Worm (Caenorhabditis elegans) whole organism, L4 larva: Measurements from ENCODE around the gene K08F4.5.

Experiments used
- F44E2.7 ChIP-seq: fragments of 200-800 bp; sonication (Bioruptor generic); IDR thresholded peaks from 2 replicates; pipeline ENCODE4 v2.1.2; 2022; ENCODE audit warnings: missing genetic modification characterization, missing compliant biosample characterization
- Y5F2A.4 ChIP-seq: fragments of 200-800 bp; sonication (Bioruptor generic); optimal IDR thresholded peaks from 2 replicates; lab custom pipeline; 2018; ENCODE audit warnings: mild to moderate bottlenecking, missing genetic modification characterization, missing compliant biosample characterization
- ZK337.2 ChIP-seq: fragments of 200-800 bp; sonication (Bioruptor generic); IDR thresholded peaks from 2 replicates; pipeline ENCODE4 v1.3.6; 2022; ENCODE audit warnings: missing genetic modification reagents, missing genetic modification characterization, missing compliant biosample characterization
- aha-1 ChIP-seq: fragments of 150-350 bp; peaks from one replicate; lab custom pipeline; 2014; ENCODE audit warnings: missing biosample characterization, missing genetic modification characterization
- aly-2 ChIP-seq: sonication (generic microtip); optimal IDR thresholded peaks from 2 replicates; lab custom pipeline; 2018; ENCODE audit warnings: missing biosample characterization, missing genetic modification characterization
- ama-1 ChIP-seq: fragments of 150-350 bp; optimal IDR thresholded peaks from 2 replicates; lab custom pipeline; 2014; ENCODE audit warnings: inconsistent platforms, mixed read lengths
- arid-1 ChIP-seq: fragments of 200-800 bp; sonication (Bioruptor generic); conservative IDR thresholded peaks from 2 replicates; pipeline ENCODE4 v1.3.6; 2022; ENCODE audit warnings: missing genetic modification reagents, missing genetic modification characterization, missing compliant biosample characterization
- ceh-20 ChIP-seq: fragments of 200-800 bp; sonication (Bioruptor generic); IDR thresholded peaks from 2 replicates; pipeline ENCODE4 v1.3.6; 2022; ENCODE audit warnings: missing genetic modification reagents, missing genetic modification characterization, missing compliant biosample characterization
- ceh-28 ChIP-seq: fragments of 150-350 bp; optimal IDR thresholded peaks from 2 replicates; lab custom pipeline; 2014; ENCODE audit warnings: missing biosample characterization, missing genetic modification reagents, missing genetic modification characterization
- ceh-32 ChIP-seq: sonication (generic microtip); optimal IDR thresholded peaks from 2 replicates; lab custom pipeline; 2016; ENCODE audit warnings: mild to moderate bottlenecking, missing genetic modification characterization, missing compliant biosample characterization; ENCODE audit not compliant: poor library complexity
- ceh-44 ChIP-seq: fragments of 200-800 bp; sonication (Bioruptor generic); IDR thresholded peaks from 2 replicates; pipeline ENCODE4 v1.3.6; 2022; ENCODE audit warnings: missing genetic modification reagents, missing genetic modification characterization, missing compliant biosample characterization
- ceh-82 ChIP-seq: sonication (generic microtip); optimal IDR thresholded peaks from 2 replicates; lab custom pipeline; 2017; ENCODE audit warnings: missing biosample characterization, missing genetic modification characterization
- ctbp-1 ChIP-seq: fragments of 200-800 bp; sonication (Bioruptor generic); IDR thresholded peaks from 2 replicates; pipeline ENCODE4 v1.3.6; 2022; ENCODE audit warnings: missing genetic modification reagents, missing genetic modification characterization, missing compliant biosample characterization
- daf-12 ChIP-seq: fragments of 150-350 bp; optimal IDR thresholded peaks from 2 replicates; lab custom pipeline; 2014; ENCODE audit warnings: missing biosample characterization, missing genetic modification reagents, missing genetic modification characterization
- daf-16 ChIP-seq, 3 experiments: sonication (generic microtip); optimal IDR thresholded peaks; 2 replicates each; lab custom pipeline; 2016 to 2017; ENCODE audit warnings: missing genetic modification characterization in 3 of 3, missing genetic modification reagents in 3 of 3, mild to moderate bottlenecking in 2 of 3, missing compliant biosample characterization in 2 of 3, missing biosample characterization in 1 of 3, moderate library complexity in 1 of 3
- daf-19 ChIP-seq: fragments of 200-800 bp; sonication (Bioruptor generic); conservative IDR thresholded peaks from 2 replicates; pipeline ENCODE4 v1.3.6; 2022; ENCODE audit warnings: missing genetic modification characterization, missing compliant biosample characterization
- daf-8 ChIP-seq: fragments of 200-800 bp; sonication (Bioruptor generic); IDR thresholded peaks from 2 replicates; pipeline ENCODE4 v1.3.6; 2022; ENCODE audit warnings: missing genetic modification characterization, missing compliant biosample characterization
- dmd-8 ChIP-seq: fragments of 200-800 bp; sonication (Bioruptor generic); IDR thresholded peaks from 2 replicates; pipeline ENCODE4 v1.3.6; 2022; ENCODE audit warnings: missing genetic modification characterization, missing compliant biosample characterization
- duxl-1 ChIP-seq: sonication (generic microtip); optimal IDR thresholded peaks from 2 replicates; lab custom pipeline; 2016; ENCODE audit warnings: mild to moderate bottlenecking, missing genetic modification characterization, moderate library complexity, missing compliant biosample characterization; ENCODE audit not compliant: poor library complexity
- dve-1 ChIP-seq: sonication (generic microtip); optimal IDR thresholded peaks from 2 replicates; lab custom pipeline; 2017; ENCODE audit warnings: antibody characterized with exemption, mild to moderate bottlenecking, missing genetic modification characterization, missing compliant biosample characterization; ENCODE audit not compliant: insufficient read depth
- egl-43 ChIP-seq: fragments of 200-800 bp; sonication (Bioruptor generic); IDR thresholded peaks from 2 replicates; pipeline ENCODE4 v1.3.6; 2022; ENCODE audit warnings: missing genetic modification reagents, missing genetic modification characterization, missing compliant biosample characterization
- fkh-10 ChIP-seq: fragments of 150-350 bp; optimal IDR thresholded peaks from 2 replicates; lab custom pipeline; 2014; ENCODE audit warnings: missing biosample characterization, missing genetic modification reagents, missing genetic modification characterization
- hif-1 ChIP-seq, 2 experiments: sonication (generic microtip); optimal IDR thresholded peaks; 2 replicates each; lab custom pipeline; 2016 to 2017; ENCODE audit warnings: missing compliant biosample characterization in 2 of 2, missing genetic modification characterization in 2 of 2, missing genetic modification reagents in 2 of 2, missing genotype in 2 of 2, mild to moderate bottlenecking in 1 of 2
- hlh-11 ChIP-seq: fragments of 200-800 bp; sonication (Bioruptor generic); optimal IDR thresholded peaks from 2 replicates; lab custom pipeline; 2018; ENCODE audit warnings: mild to moderate bottlenecking, missing genetic modification characterization, missing compliant biosample characterization
- hlh-30 ChIP-seq: sonication (generic microtip); optimal IDR thresholded peaks from 2 replicates; lab custom pipeline; 2017; ENCODE audit warnings: antibody characterized with exemption, mild to moderate bottlenecking, missing genetic modification characterization, missing compliant biosample characterization; ENCODE audit not compliant: insufficient read depth
- hmg-1.1 ChIP-seq: fragments of 200-800 bp; sonication (Bioruptor generic); IDR thresholded peaks from 2 replicates; pipeline ENCODE4 v1.3.6; 2022; ENCODE audit warnings: missing genetic modification reagents, missing genetic modification characterization, missing compliant biosample characterization
- lin-1 ChIP-seq: fragments of 200-800 bp; sonication (Bioruptor generic); IDR thresholded peaks from 2 replicates; pipeline ENCODE4 v1.3.6; 2022; ENCODE audit warnings: missing genetic modification reagents, missing genetic modification characterization, missing compliant biosample characterization
- lin-13 ChIP-seq: fragments of 150-350 bp; optimal IDR thresholded peaks from 2 replicates; lab custom pipeline; 2014; ENCODE audit warnings: missing biosample characterization, missing genetic modification reagents, missing genetic modification characterization
- lin-15B ChIP-seq: fragments of 150-350 bp; sonication (generic microtip); optimal IDR thresholded peaks from 3 replicates; lab custom pipeline; 2014; ENCODE audit warnings: missing biosample characterization, missing genetic modification characterization
- lir-3 ChIP-seq: sonication (generic microtip); optimal IDR thresholded peaks from 2 replicates; lab custom pipeline; 2016; ENCODE audit warnings: mild to moderate bottlenecking, missing genetic modification characterization, missing compliant biosample characterization
- lsy-2 ChIP-seq, 2 experiments: fragments of 150-350 bp in 1 of 2; sonication (generic microtip) in 1 of 2; optimal IDR thresholded peaks; 2 replicates each; lab custom pipeline; 2014 to 2017; ENCODE audit warnings: missing biosample characterization in 2 of 2, missing genetic modification characterization in 2 of 2
- madf-5 ChIP-seq, 2 experiments: fragments of 200-800 bp; sonication (Bioruptor generic); IDR thresholded peaks; 2 replicates each; pipeline ENCODE4 v1.3.6; 2022; ENCODE audit warnings: missing compliant biosample characterization in 2 of 2, missing genetic modification characterization in 2 of 2
- mdt-29 ChIP-seq: fragments of 200-800 bp; sonication (Bioruptor generic); IDR thresholded peaks from 2 replicates; pipeline ENCODE4 v1.3.6; 2022; ENCODE audit warnings: missing genetic modification reagents, missing genetic modification characterization, missing compliant biosample characterization
- mep-1 ChIP-seq: fragments of 150-350 bp; sonication (generic microtip); optimal IDR thresholded peaks from 3 replicates; lab custom pipeline; 2014; ENCODE audit warnings: missing biosample characterization, missing genetic modification characterization
- mes-2 ChIP-seq: sonication (generic microtip); optimal IDR thresholded peaks from 2 replicates; lab custom pipeline; 2016; ENCODE audit warnings: missing genotype, mild to moderate bottlenecking, missing genetic modification characterization, missing compliant biosample characterization; ENCODE audit not compliant: poor library complexity, severe bottlenecking
- nhr-10 ChIP-seq: fragments of 150-350 bp; optimal IDR thresholded peaks from 2 replicates; lab custom pipeline; 2014; ENCODE audit warnings: missing biosample characterization, missing genetic modification characterization
- nhr-11 ChIP-seq: fragments of 150-350 bp; optimal IDR thresholded peaks from 2 replicates; lab custom pipeline; 2014; ENCODE audit warnings: missing biosample characterization, missing genetic modification characterization
- nhr-237 ChIP-seq: sonication (generic microtip); optimal IDR thresholded peaks from 2 replicates; lab custom pipeline; 2017; ENCODE audit warnings: missing biosample characterization, missing genetic modification characterization
- nhr-77 ChIP-seq: fragments of 150-350 bp; optimal IDR thresholded peaks from 2 replicates; lab custom pipeline; 2014; ENCODE audit warnings: missing biosample characterization, missing genetic modification characterization
- sdz-12 ChIP-seq: fragments of 200-800 bp; sonication (Bioruptor generic); optimal IDR thresholded peaks from 2 replicates; lab custom pipeline; 2018; ENCODE audit warnings: mild to moderate bottlenecking, missing genetic modification characterization, missing compliant biosample characterization
- snpc-1.2 ChIP-seq: fragments of 200-800 bp; sonication (Bioruptor generic); IDR thresholded peaks from 2 replicates; pipeline ENCODE4 v1.3.6; 2022; ENCODE audit warnings: missing genetic modification reagents, missing genetic modification characterization, missing compliant biosample characterization
- snpc-4 ChIP-seq: fragments of 150-350 bp; optimal IDR thresholded peaks from 2 replicates; lab custom pipeline; 2014; ENCODE audit warnings: missing biosample characterization, missing genetic modification characterization
- spr-3 ChIP-seq: fragments of 200-800 bp; sonication (Bioruptor generic); optimal IDR thresholded peaks from 2 replicates; lab custom pipeline; 2018; ENCODE audit warnings: mild to moderate bottlenecking, missing genetic modification characterization, missing compliant biosample characterization
- unc-62 ChIP-seq, 3 experiments: fragments of 150-350 bp in 1 of 3; sonication (generic microtip); optimal IDR thresholded peaks in 2 of 3; peaks in 1 of 3; 1 replicate in 1 of 3; 2 replicates in 2 of 3; lab custom pipeline; 2014 to 2017; ENCODE audit warnings: missing biosample characterization in 3 of 3, missing genetic modification characterization in 3 of 3, missing genetic modification reagents in 3 of 3, missing genotype in 1 of 3
- zag-1 ChIP-seq: fragments of 150-350 bp; optimal IDR thresholded peaks from 2 replicates; lab custom pipeline; 2014; ENCODE audit warnings: missing biosample characterization, missing genetic modification characterization
- zip-11 ChIP-seq: fragments of 200-800 bp; sonication (Bioruptor generic); IDR thresholded peaks from 2 replicates; pipeline ENCODE4 v1.3.6; 2022; ENCODE audit warnings: missing genetic modification characterization, missing compliant biosample characterization
- zip-2 ChIP-seq: fragments of 150-350 bp; optimal IDR thresholded peaks from 2 replicates; lab custom pipeline; 2014; ENCODE audit warnings: missing biosample characterization, missing genetic modification characterization
- ztf-7 ChIP-seq: fragments of 150-350 bp; optimal IDR thresholded peaks from 2 replicates; lab custom pipeline; 2014; ENCODE audit warnings: missing biosample characterization, missing genetic modification characterization

The K08F4.5 gene

DNA sequence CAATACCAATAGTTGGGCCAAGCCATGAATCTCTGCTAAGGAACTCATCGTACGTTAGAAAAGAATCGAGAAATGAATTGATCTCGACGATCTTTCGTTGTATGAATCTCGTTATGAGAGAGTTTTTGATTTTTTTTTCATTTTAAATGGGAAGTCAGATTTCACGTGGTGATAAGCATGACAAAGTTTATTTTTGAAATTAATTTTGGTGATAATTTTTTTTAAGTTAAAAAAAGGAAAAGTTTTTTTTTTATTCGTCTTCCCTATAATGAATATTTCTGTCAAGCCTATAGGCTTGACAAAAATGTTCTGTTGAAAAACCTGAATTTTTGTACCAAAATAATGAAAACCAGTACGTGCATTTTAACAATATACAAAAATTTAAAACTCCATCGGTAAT, at the start of gene K08F4.5:
TSS of gene K08F4.5 (minus strand) at position 101 of the 400 bp plus-strand sequence.
- TF ChIP-seq ceh-32 (no peak), mep-1 (tag; lab: Kevin White, UChicago) (no peak), zip-11 (GFP tag; lab: Robert Waterston, UW) (no peak), aly-2 (no peak), zip-2 (tag; lab: Kevin White, UChicago) (no peak), snpc-1.2 (GFP tag; lab: Robert Waterston, UW) (no peak), nhr-10 (no peak), nhr-237 (tag; lab: Kevin White, UChicago) (no peak), ceh-82 (tag; lab: Kevin White, UChicago) (no peak), mdt-29 (GFP tag; lab: Robert Waterston, UW) (no peak), lsy-2 (tag; optimal IDR thresholded peaks at IDR 0.05; lab: Kevin White, UChicago) (no peak), zag-1 (tag; lab: Kevin White, UChicago) (no peak), Y5F2A.4 (GFP tag; lab: Kevin White, UChicago) (no peak), ztf-7 (tag; lab: Kevin White, UChicago) (no peak), duxl-1 (tag; lab: Kevin White, UChicago) (no peak)

ce11 chrIV:10180133-10180749, 44.5 kb upstream of the K08F4.5 start, which contains the start of gene gta-1:
Gene gta-1, plus strand, starts transcription at chrIV:10180660.
- TF ChIP-seq hlh-11 (peak; percentile 30), F44E2.7 (GFP tag; lab: Robert Waterston, UW) (no peak), zip-2 (tag; lab: Kevin White, UChicago) (peak; percentile 44), daf-12 (no peak), madf-5 (GFP tag; IDR thresholded peaks at IDR 0.05; lab: Robert Waterston, UW) (no peak), ctbp-1 (GFP tag; lab: Robert Waterston, UW) (no peak), dmd-8 (GFP tag; lab: Robert Waterston, UW) (no peak), daf-16 (GFP tag; optimal IDR thresholded peaks at IDR 0.05; lab: Kevin White, UChicago) (no peak), daf-16 (tag; optimal IDR thresholded peaks at IDR 0.05; lab: Kevin White, UChicago) (no peak), lin-1 (GFP tag; lab: Robert Waterston, UW) (no peak), hlh-30 (tag; lab: Kevin White, UChicago) (peak; percentile 51), hif-1 (tag; optimal IDR thresholded peaks at IDR 0.05; lab: Kevin White, UChicago) (no peak), aly-2 (no peak), daf-8 (GFP tag; lab: Robert Waterston, UW) (no peak), dve-1 (peak; percentile 2), ceh-20 (GFP tag; lab: Robert Waterston, UW) (no peak), snpc-1.2 (GFP tag; lab: Robert Waterston, UW) (no peak), ceh-28 (tag; lab: Kevin White, UChicago) (no peak), arid-1 (no peak), mes-2 (tag; lab: Kevin White, UChicago) (peak; percentile 5), ceh-44 (GFP tag; lab: Robert Waterston, UW) (no peak), sdz-12 (GFP tag; lab: Kevin White, UChicago) (no peak), mep-1 (tag; lab: Kevin White, UChicago) (no peak), hmg-1.1 (GFP tag; lab: Robert Waterston, UW) (peak; percentile 33; the same call in 1 of the 2 replicates), aha-1 (peak; percentile 66), nhr-77 (tag; lab: Kevin White, UChicago) (peak; percentile 13), ama-1 (lab: Kevin White, UChicago) (peak; percentile 66), egl-43 (GFP tag; lab: Robert Waterston, UW) (no peak), lin-15B (tag; lab: Kevin White, UChicago) (no peak), zip-11 (GFP tag; lab: Robert Waterston, UW) (no peak), lin-13 (GFP tag; lab: Kevin White, UChicago) (no peak), snpc-4 (tag; lab: Kevin White, UChicago) (no peak), lir-3 (no peak), unc-62 (GFP tag; optimal IDR thresholded peaks at IDR 0.05 in 1 of 2; lab: Kevin White, UChicago) (no peak), unc-62 (tag; optimal IDR thresholded peaks at IDR 0.05; lab: Kevin White, UChicago) (no peak), spr-3 (GFP tag; lab: Kevin White, UChicago) (no peak), daf-19 (GFP tag; lab: Robert Waterston, UW) (no peak), lsy-2 (tag; optimal IDR thresholded peaks at IDR 0.05; lab: Kevin White, UChicago) (peak in 1 of 2 experiments; percentile 25), ZK337.2 (GFP tag; lab: Robert Waterston, UW) (no peak), nhr-11 (tag; lab: Kevin White, UChicago) (peak; percentile 18), fkh-10 (GFP tag; lab: Kevin White, UChicago) (peak; percentile 16)
